Worm (Caenorhabditis elegans): ENCODE data around the gene mig-21.

DNA sequence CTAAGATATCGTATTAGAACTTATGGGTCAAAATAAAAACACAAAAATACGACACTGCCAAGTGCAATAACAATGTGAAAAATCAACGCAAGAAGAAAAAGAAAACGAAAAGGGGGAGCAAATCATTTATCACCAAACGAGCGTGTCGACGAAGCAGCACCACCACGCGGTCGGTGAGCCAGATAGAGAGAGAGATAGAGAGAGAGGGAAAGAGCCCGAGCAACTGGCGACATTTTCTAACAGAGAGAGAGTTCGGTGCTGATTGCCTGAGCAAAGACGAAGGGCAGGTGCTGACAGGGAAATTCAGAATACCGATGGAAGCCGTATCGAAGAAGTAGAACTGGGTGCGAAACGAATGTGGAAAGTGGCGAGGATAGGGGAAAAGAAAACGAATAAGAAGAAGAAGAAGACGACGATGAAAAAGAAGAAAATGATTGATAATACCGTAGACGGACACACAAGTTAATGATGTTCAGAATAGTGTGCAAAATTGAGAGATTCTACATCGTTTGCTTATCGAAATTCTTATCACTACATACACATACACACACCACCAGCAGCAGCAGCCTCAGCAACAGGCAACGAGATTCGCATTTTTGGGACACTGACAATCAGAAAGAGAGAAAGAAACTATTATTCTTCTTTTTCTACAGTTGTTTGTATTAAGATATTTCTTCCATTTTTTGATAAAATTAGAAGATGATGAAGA, 42.9 kb downstream of the mig-21 start:
- TF ChIP-seq mel-28 (tag; optimal IDR thresholded peaks at IDR 0.05; ENCODE audit: borderline replicate concordance), result no peak
- TF ChIP-seq snpc-4 (GFP tag; optimal IDR thresholded peaks at IDR 0.05), result no peak
- TF ChIP-seq snpc-4 (tag; optimal IDR thresholded peaks at IDR 0.05), result no peak
- no peak for TF ChIP-seq B0336.3 (GFP tag; IDR thresholded peaks at IDR 0.05)
- no peak for TF ChIP-seq ztf-25 (GFP tag; IDR thresholded peaks at IDR 0.05)
- TF ChIP-seq hlh-12 (tag; optimal IDR thresholded peaks at IDR 0.05), result no peak
- no peak for TF ChIP-seq snpc-1.1 (tag; optimal IDR thresholded peaks at IDR 0.05; ENCODE audit: insufficient read depth)
- TF ChIP-seq mxl-1 (tag; optimal IDR thresholded peaks at IDR 0.05), result no peak
